Worm (Caenorhabditis elegans): ENCODE data around the gene hrpk-2.

DNA sequence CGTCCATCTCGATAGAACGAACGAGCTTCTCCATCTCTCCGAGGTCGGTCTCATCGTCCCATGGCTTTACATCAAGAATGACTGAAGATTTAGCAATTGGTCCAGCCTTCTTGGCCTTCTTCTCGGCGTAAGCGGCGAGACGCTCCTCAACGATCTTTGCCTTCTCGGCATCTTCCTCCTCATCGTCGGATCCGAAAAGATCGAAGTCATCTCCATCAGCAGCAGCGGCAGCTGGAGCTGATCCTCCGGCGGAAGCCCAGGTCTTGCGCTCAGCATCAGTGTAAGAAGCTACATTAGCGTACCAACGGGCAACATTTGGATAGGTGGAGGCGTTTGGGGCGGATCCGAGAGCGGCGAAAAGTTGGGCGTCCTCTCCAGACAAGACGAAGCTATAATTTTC lies 14.2 kb upstream of the hrpk-2 start:
- TF ChIP-seq unc-62 (GFP tag; optimal IDR thresholded peaks at IDR 0.05) (no peak), nhr-237 (tag; optimal IDR thresholded peaks at IDR 0.05) (no peak), snpc-4 (tag; optimal IDR thresholded peaks at IDR 0.05) (no peak), pha-4 (tag; optimal IDR thresholded peaks at IDR 0.05) (no peak), ceh-43 (GFP tag; optimal IDR thresholded peaks at IDR 0.05) (no peak), ztf-11 (tag; optimal IDR thresholded peaks at IDR 0.05) (no peak), unc-39 (tag; optimal IDR thresholded peaks at IDR 0.05) (no peak), drap-1 (GFP tag; optimal IDR thresholded peaks at IDR 0.05) (no peak), flh-1 (GFP tag; optimal IDR thresholded peaks at IDR 0.05) (no peak), nhr-76 (tag; optimal IDR thresholded peaks at IDR 0.05) (no peak)

All from whole organism, mixed stage, embryonic.